Worm (Caenorhabditis elegans): ENCODE measurements around the gene nhr-141.

nhr-141 gene

ce11 chrV:7465509-7465908, 21.0 kb downstream of the nhr-141 start, which contains the start of gene F25E5.1 (continued):
- TF ChIP-seq hpl-2 (GFP tag; optimal IDR thresholded peaks at IDR 0.05) (no peak), snu-23 (GFP tag; optimal IDR thresholded peaks at IDR 0.05) (peak; percentile 76), unc-86 (tag; optimal IDR thresholded peaks at IDR 0.05) (peak; percentile 47), lin-13 (GFP tag; optimal IDR thresholded peaks at IDR 0.05) (peak; percentile 46), nhr-28 (tag; optimal IDR thresholded peaks at IDR 0.05) (no peak), nhr-47 (tag; optimal IDR thresholded peaks at IDR 0.05) (peak; percentile 72), pqm-1 (tag; optimal IDR thresholded peaks at IDR 0.05) (no peak), nhr-71 (tag; optimal IDR thresholded peaks at IDR 0.05) (peak; percentile 80), unc-30 (tag; optimal IDR thresholded peaks at IDR 0.05) (no peak), elt-3 (tag; optimal IDR thresholded peaks at IDR 0.05) (no peak), nhr-90 (tag; optimal IDR thresholded peaks at IDR 0.05; ENCODE audit: poor library complexity) (peak; percentile 61), ets-5 (GFP tag; IDR thresholded peaks at IDR 0.05) (no peak), C16A3.4 (tag; optimal IDR thresholded peaks at IDR 0.05) (peak; percentile 29), C04F5.9 (tag; optimal IDR thresholded peaks at IDR 0.05) (no peak), fkh-4 (tag; optimal IDR thresholded peaks at IDR 0.05; ENCODE audit: borderline replicate concordance) (peak; percentile 30), blmp-1 (tag; optimal IDR thresholded peaks at IDR 0.05) (peak; percentile 37), sox-4 (tag; optimal IDR thresholded peaks at IDR 0.05) (peak; percentile 38), nhr-85 (tag) (peak; percentile 87), nhr-237 (tag; optimal IDR thresholded peaks at IDR 0.05) (no peak), vab-15 (tag; optimal IDR thresholded peaks at IDR 0.05) (no peak), mab-9 (GFP tag; IDR thresholded peaks at IDR 0.05) (0 out of 2 replicates have a peak, but pooled peaks have one; percentile 29), mdl-1 (tag; optimal IDR thresholded peaks at IDR 0.05) (peak in 1 of 2 experiments; percentile 58), ces-1 (GFP tag; optimal IDR thresholded peaks at IDR 0.05) (no peak), efl-1 (optimal IDR thresholded peaks at IDR 0.05) (peak; percentile 79 to 81), efl-1 (GFP tag; optimal IDR thresholded peaks at IDR 0.05 in 1 of 2) (peak; percentile 73 to 93), unc-62 (GFP tag; optimal IDR thresholded peaks at IDR 0.05) (no peak), lin-14 (GFP tag; optimal IDR thresholded peaks at IDR 0.05) (peak; percentile 93), snpc-4 (tag; optimal IDR thresholded peaks at IDR 0.05) (peak; percentile 47), nhr-19 (GFP tag; conservative IDR thresholded peaks at IDR 0.05) (peak; percentile 70), pag-3 (tag; optimal IDR thresholded peaks at IDR 0.05; ENCODE audit: borderline replicate concordance, insufficient read depth) (no peak), elt-2 (tag; optimal IDR thresholded peaks at IDR 0.05) (peak; percentile 33), aly-2 (tag; optimal IDR thresholded peaks at IDR 0.05) (no peak)

ce11 chrV:7472815-7473214, 28.4 kb downstream of the nhr-141 start, which contains the start of gene str-28:
Gene str-28, minus strand, starts transcription at chrV:7472915.
- no peak for TF ChIP-seq fos-1 (tag; optimal IDR thresholded peaks at IDR 0.05)
- no peak for TF ChIP-seq unc-86 (tag; optimal IDR thresholded peaks at IDR 0.05)
- no peak for TF ChIP-seq pqm-1 (tag; optimal IDR thresholded peaks at IDR 0.05)
- TF ChIP-seq egl-13 (tag; optimal IDR thresholded peaks at IDR 0.05): no peak
- TF ChIP-seq fkh-4 (tag; optimal IDR thresholded peaks at IDR 0.05; ENCODE audit: borderline replicate concordance): no peak
- no peak for TF ChIP-seq blmp-1 (tag; optimal IDR thresholded peaks at IDR 0.05)
- TF ChIP-seq lin-39 (tag; optimal IDR thresholded peaks at IDR 0.05): no peak
- no peak for TF ChIP-seq unc-62 (GFP tag; optimal IDR thresholded peaks at IDR 0.05)
- TF ChIP-seq lin-15B (tag; optimal IDR thresholded peaks at IDR 0.05): no peak
- no peak for TF ChIP-seq ceh-8 (GFP tag; optimal IDR thresholded peaks at IDR 0.05)
- TF ChIP-seq hlh-17 (GFP tag; optimal IDR thresholded peaks at IDR 0.05; ENCODE audit: borderline replicate concordance): no peak
- TF ChIP-seq sptf-1 (tag; optimal IDR thresholded peaks at IDR 0.05): no peak
- no peak for TF ChIP-seq grh-1 (GFP tag; IDR thresholded peaks at IDR 0.05)
- no peak for TF ChIP-seq mep-1 (tag; optimal IDR thresholded peaks at IDR 0.05)
- no peak for TF ChIP-seq hlh-4 (tag; optimal IDR thresholded peaks at IDR 0.05)
- TF ChIP-seq nhr-77 (tag; optimal IDR thresholded peaks at IDR 0.05): no peak
- TF ChIP-seq lin-14 (GFP tag; optimal IDR thresholded peaks at IDR 0.05): no peak
- TF ChIP-seq skn-1 (tag; optimal IDR thresholded peaks at IDR 0.05): no peak
- no peak for TF ChIP-seq nhr-71 (tag; optimal IDR thresholded peaks at IDR 0.05)

Data from whole organism, L1 larva.